Fruit fly (Drosophila melanogaster) whole organism, larva: Measurements from ENCODE around the gene eIF4A.

Experiments used
- noc ChIP-seq: fragments of 200-800 bp; sonication (Bioruptor generic); optimal IDR thresholded peaks from 3 replicates; lab custom pipeline; 2019; ENCODE audit warnings: missing biosample characterization, mild to moderate bottlenecking, missing genetic modification characterization, moderate library complexity

The eIF4A gene

DNA sequence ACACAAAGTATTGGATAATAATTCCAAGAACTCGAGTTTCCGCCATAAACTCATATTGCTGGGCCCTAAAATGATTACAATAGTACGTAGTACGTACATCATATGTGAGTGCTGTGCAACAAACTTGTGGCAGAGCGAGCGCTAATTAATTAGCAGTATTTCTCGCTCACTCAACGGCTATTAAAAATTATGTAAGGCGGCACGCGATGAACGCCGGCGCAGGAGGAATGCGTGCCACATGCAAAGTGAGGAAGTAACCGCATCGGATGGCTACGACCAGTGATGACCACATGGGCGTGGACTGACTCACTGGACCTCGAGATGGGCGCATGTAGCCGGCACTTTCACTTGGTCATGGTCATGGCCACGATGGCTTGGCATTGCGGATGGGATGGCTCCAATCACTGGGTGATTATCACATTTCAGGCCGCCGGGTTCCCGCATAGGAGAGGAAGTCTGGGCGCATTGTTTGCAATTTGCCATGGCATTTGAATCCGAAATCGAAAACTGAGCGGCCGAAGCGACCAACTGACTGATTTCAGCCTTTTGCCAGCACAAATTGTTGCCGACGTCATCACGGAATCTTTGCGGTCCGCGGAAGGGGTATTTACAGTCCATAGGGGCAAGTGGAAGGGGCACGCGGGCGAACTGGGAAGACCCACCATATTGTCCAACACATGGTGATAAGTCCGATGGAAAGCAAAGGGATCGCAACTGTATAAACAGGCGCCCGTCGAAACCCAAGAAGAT lies 20.2 kb upstream of the eIF4A start:
- no peak for TF ChIP-seq noc (tag; lab: Kevin White, UChicago)

DNA sequence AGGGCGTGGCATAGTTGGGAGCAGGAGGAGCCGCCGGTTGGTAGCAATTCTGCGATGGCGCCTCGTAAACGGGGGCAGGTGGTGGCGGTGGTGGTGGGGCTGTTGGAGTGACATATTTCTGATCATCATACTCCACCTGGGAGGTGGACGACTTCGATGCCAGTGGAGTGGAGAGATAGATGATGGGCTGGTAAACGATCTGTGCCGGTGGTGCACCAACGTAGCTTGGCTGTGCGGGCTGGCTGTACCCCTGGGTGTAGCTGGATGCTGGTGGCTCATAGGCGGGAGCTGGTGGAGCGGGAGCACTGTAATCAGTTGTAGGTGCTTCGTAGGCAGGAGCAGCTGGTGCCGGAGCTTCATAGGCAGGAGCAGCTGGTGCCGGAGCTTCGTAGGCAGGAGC lies 18.3 kb upstream of the eIF4A start:
- no peak for TF ChIP-seq noc (tag; lab: Kevin White, UChicago)

DNA sequence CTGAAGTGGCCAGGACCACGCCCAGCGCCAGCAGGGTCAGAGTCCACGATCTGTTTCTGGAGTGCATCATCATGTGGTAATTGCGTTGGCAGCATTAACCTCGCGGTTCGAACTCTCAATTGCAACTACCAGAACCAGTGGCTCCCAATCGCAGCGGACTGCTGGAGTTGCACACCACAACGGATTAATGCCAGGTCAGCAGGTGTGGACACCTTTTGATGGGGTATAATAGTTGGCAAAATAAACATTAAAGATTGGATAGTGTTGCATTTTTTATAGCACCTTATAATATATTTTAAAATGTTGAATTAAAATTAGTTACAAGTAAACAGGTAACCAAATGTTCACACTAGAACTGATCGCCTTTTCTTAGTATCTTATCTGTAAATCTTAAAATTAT lies 17.4 kb upstream of the eIF4A start:
- TF ChIP-seq noc (tag; lab: Kevin White, UChicago): no peak

DNA sequence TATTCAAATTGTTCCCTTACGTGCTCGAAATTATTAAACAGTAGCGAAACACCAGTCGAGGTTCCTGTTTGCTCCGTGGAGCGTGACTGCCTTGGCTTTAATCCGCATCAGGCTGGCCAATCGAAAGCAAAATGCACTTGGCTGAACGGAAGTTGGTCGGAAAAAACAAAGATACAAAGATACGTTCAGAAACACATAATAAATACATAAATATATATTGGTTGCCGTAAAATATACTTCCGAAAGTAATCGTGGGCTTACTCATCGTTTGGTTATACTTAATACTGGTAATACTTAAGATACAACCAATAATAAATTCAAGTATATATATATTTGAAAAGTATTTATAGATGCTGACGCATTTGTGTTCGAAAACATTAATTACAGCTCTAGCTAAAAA lies 16.7 kb upstream of the eIF4A start, which contains the start of gene psd:
Gene psd (minus strand): TSS at position 101 of the 400 bp plus-strand sequence.
- no peak for TF ChIP-seq noc (tag; lab: Kevin White, UChicago)

DNA sequence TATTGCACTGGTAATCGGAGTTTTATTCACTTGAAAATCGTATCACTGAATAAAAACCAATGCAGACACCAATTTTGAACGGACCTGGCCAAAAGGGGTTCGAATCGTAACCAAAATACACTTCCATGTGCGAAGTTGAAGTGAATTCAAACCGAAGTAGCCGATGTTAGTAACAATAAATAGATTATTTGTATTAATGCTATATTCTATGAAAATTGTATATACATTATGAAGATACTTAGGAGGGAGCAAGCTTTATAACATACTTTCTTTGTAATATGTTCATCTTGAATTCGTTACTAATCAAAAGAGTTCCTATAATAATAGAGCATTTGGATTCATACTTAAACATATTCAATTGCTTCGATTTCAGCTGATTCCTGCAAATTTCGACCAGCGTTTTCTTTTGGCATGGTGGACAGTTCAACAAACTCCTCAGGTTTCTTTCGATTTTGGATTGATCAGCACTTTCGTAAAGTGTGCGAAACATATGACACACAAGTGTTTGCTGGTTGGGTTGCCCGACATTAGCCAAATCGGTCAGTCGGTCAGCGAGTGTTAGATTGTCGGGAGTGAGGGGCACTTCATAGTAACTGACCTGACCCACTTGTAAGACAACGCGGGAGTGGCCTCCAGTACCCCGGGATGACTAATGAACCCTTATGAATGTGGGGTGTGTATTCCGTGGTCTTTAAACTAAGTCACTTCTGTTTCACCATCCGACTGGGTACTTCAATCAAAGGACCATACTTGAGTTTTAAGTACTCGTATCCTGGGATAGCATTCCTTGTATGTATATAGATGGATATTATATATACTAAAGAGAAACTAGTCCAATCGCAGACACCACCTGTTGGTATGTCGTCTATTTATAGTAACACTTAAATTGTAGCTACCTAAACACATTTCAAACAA lies 13.6 kb upstream of the eIF4A start, which contains the start of the genes CG13992 and Ucp4C:
Gene CG13992 (minus strand): TSS at position 51 of the 915 bp plus-strand sequence.
Gene Ucp4C (plus strand): TSS at position 865 of the 915 bp plus-strand sequence.
- no peak for TF ChIP-seq noc (tag; lab: Kevin White, UChicago)

DNA sequence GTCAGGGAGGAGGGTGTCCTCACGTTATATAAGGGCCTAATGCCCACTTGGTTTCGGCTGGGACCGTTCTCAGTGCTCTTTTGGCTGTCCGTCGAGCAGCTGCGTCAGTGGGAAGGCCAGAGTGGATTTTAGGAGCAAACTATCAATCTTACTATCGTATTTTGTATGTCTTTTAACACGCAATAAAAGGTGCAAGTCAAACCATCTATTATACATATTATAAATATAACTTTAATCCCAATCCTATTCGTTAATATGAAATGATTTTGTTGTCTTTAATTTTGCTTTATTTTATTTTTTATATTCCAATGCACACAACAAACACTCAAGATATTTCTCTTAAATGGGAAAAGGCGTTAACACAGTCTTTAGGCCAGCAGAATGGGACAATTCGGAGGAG lies 12.0 kb upstream of the eIF4A start, which contains the start of gene Ucp4B:
Gene Ucp4B (plus strand): TSS at position 301 of the 400 bp plus-strand sequence.
- TF ChIP-seq noc (tag; lab: Kevin White, UChicago): no peak

DNA sequence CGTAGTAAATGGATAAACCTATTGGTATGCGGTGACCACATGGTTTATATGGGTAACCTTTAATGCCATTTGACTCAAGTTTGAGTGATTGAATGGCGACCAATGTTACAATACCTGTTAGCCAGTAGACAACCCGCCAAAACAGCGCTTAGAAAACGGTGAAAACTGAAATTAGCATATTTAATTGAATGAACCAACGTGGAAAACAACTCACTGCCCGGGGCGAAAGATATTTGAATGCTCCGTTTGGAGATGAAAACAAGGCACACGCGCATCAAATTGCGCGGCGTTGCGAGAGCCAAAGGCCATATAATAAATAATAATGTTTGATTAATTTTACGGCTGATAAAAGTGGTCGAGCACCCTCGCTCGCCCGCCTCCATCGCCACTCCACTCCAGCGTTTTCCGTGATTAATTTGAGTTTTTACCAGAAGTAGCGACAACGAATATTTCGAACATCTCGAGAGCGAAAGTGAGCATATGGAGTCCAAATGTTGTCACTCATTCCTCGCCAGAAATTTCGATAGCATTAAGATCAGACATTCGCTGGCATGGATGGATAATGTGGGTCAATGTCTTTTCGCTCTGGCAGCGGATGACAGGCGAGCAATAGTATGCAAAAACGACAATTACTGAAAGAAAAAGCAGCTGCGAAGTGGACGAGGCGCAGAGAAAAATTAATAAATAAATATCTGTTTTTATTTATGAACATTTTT lies 10.3 kb upstream of the eIF4A start:
- no peak for TF ChIP-seq noc (tag; lab: Kevin White, UChicago)

DNA sequence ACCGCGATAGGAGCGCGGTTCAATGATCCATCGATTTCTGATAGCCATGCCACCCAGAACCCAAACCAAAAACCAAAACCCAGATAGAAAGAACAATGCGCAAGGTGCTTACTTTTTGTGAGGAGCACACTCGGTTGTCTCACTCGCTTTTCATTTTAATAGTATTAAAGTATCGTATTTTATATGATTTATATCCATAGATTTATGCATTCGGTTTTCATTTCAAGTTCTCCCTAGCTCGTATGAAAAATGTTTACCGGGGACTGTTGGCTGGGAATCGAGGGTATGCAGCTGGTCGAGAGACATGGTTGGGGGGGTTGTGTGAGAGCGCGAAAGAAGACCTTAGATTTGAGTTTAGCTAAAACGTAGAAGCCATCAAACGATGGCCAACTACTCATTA lies 9.6 kb upstream of the eIF4A start:
- peak; percentile 58 for TF ChIP-seq noc (tag; lab: Kevin White, UChicago)

DNA sequence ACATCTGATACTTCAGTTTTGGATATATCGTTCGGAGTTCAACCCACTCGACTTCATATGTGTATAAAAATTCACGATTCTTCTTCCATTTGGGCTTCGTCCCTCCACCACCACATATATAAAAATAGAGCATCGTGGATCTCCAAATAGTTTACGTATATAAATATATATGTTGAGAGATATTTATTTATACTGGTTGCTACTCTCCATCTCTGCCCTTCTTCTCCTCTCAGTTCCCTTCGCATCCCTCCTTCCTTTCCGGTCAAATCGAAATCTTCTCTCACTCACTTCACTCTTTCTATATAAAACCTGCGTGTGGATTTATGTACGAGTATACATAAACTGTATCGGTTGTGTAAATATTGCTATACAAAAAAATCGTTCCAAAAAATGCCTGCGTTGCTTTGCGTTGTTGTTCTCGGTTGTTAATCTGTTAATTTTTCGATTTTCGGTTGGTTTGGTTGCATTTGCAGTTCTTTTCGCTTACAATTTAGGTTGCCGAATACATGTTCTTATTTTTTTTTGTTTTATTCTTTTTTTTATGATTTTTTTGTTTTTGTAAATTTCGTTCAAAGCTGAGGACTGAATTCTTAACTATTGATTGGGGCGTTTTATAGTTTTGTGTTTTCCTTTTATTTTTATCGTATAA lies 8.9 kb upstream of the eIF4A start:
- TF ChIP-seq noc (tag; lab: Kevin White, UChicago): no peak

DNA sequence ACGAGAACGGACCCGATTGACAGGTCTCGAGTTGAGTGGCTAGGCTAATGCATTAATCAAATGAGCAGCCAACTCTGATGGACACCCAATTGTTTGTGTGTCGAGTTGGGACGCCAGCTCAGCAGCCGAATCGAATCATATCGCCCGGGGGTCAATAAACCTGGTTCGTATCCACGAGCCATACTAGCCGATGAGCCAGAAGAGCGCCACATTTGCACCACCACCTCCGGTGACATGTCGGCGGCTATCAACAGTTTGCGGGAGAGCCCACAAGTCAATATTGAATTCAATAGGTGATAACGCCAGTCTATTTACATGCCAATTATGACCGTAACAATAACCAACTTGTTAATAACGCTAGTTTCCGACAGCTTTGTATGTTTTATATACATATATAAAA lies 7.4 kb upstream of the eIF4A start:
- TF ChIP-seq noc (tag; lab: Kevin White, UChicago): peak; percentile 34

DNA sequence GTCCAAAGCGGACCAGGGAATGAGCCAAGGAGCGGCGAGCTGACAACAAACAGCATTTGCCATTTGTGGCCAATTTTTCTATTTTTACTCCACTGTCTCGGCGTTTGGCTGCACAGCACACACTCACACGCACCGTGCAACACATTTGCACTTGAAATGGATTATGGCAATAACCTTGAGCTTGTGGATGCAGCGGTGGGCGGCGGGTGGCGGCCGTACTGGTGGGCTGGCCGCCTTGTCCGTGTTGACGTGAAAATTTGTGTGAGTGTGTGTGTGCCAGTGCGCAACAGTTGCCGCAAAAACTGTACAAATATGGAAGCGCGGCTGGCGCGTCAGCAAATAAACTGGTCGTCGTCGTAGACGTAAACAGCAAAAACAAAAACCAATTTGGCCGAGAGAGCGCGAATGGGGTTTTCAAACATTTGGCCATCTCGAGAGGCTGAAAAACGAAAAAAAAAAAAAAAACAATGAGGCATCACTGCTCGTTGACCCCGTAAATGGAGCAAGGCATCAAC lies 6.5 kb upstream of the eIF4A start:
- no peak for TF ChIP-seq noc (tag; lab: Kevin White, UChicago)

DNA sequence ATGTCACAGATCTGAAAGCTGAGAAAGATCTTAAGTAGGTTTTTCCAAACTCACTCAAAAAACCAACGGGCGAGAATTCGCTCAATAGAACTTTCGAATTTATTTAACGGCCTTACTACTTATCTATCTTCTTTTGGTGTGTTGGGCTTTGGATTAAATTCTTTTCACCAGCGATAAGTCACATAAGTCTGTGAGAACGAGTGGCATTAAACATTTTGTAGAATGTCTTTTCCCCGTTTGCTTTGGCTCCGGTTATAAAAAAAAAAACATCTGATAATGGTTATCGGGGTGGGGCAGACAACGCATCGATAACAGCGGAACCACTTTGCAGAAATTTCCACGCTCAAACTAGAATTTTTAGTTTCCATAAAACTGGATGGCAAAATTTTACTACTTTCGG lies 6.0 kb upstream of the eIF4A start:
- TF ChIP-seq noc (tag; lab: Kevin White, UChicago): peak; percentile 19

DNA sequence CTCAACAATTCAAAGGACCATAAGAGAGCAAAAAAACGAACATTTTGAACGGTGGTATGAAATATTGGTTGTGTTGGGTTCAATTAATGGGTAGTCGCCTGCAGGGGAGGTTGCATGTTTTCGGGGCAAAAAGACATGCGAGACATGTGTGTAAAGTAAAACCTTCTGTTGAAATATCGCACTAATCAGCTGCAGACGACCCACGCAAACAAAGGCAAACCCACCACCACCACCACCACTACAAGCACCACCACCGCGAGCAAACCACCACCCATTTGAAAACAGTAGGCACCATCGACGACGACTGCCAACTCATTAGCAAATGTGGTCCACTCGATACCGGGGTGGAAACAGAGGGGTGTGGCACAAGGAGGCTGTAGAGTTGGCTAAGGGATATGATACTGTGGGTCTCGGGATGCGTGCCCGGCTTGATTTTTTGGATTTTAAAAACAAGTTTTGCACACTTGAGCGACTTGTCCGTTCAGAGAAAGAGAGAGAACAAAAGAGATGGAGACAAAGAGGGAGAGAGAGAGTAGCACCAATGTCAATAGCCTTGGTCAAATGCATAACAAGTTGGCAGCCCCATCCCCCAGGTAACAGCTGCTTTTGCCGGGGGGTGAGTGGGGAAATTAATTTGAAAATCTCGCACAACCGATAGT lies 4.4 kb upstream of the eIF4A start:
- TF ChIP-seq noc (tag; lab: Kevin White, UChicago): peak; percentile 36

DNA sequence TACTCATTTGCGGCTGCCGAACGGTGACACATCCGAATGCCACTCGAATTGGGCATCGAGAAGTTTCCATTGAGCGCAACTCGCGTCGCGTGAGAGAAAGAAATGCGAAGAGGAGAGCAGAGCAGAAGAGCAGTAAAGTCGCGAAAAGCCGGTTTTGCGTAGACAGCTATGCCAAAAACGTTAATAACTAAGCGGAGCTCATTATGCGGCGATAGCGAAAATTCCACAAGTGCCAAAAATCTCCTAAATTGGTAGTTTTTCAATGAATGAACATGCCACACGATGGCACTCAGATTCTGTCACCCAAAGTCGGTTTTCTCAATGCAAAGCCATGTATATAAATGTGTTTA lies 3.9 kb upstream of the eIF4A start:
- TF ChIP-seq noc (tag; lab: Kevin White, UChicago): no peak
